Fruit fly (Drosophila melanogaster) whole organism, wandering third instar larva: ENCODE results near the gene CG32487.
A peak's percentile ranks its signal among the peaks of the same experiment; 100 is the strongest.

Experiments
- Abd-B ChIP-seq: fragments of >200 bp; optimal IDR thresholded peaks from 2 replicates; lab custom pipeline; 2017; ENCODE audit warnings: missing biosample characterization, missing genetic modification characterization
- CG32264 ChIP-seq: fragments of 200-800 bp; sonication (Bioruptor generic); optimal IDR thresholded peaks from 2 replicates; lab custom pipeline; 2016; ENCODE audit warnings: missing biosample characterization, missing genetic modification characterization
- CG9705 ChIP-seq: fragments of 200-800 bp; sonication (Bioruptor generic); optimal IDR thresholded peaks from 2 replicates; lab custom pipeline; 2018; ENCODE audit warnings: missing biosample characterization, mild to moderate bottlenecking, missing genetic modification characterization
- CrebA ChIP-seq: fragments of 200-800 bp; sonication (Bioruptor generic); optimal IDR thresholded peaks from 2 replicates; lab custom pipeline; 2016; ENCODE audit warnings: missing biosample characterization, mild to moderate bottlenecking, missing genetic modification characterization, borderline replicate concordance
- Dfd ChIP-seq: fragments of >200 bp; optimal IDR thresholded peaks from 2 replicates; lab custom pipeline; 2017; ENCODE audit warnings: missing biosample characterization, missing genetic modification characterization
- Dif ChIP-seq: fragments of 200-275, 200-300 bp; sonication (Bioruptor generic); optimal IDR thresholded peaks from 2 replicates; lab custom pipeline; 2018; ENCODE audit warnings: missing biosample characterization, missing genetic modification characterization; ENCODE audit not compliant: partially characterized antibody
- GATAd ChIP-seq: sonication (Bioruptor generic); optimal IDR thresholded peaks from 2 replicates; lab custom pipeline; 2016; ENCODE audit warnings: missing biosample characterization, missing genetic modification characterization
- HLH106 ChIP-seq: fragments of 200-800 bp; optimal IDR thresholded peaks from 3 replicates; lab custom pipeline; 2019; ENCODE audit warnings: missing biosample characterization, mild to moderate bottlenecking, missing genetic modification characterization, moderate library complexity
- Hnf4 ChIP-seq: fragments of 200-800 bp; sonication (Bioruptor generic); optimal IDR thresholded peaks from 2 replicates; lab custom pipeline; 2016; ENCODE audit warnings: missing biosample characterization, mild to moderate bottlenecking, missing genetic modification characterization
- Hr78 ChIP-seq: fragments of >200 bp; optimal IDR thresholded peaks from 2 replicates; lab custom pipeline; 2017; ENCODE audit warnings: missing biosample characterization, missing genetic modification characterization
- Hr83 ChIP-seq: fragments of 200-300 bp; sonication (Bioruptor generic); optimal IDR thresholded peaks from 2 replicates; lab custom pipeline; 2016; ENCODE audit warnings: missing biosample characterization, mild to moderate bottlenecking, missing genetic modification characterization, moderate library complexity; ENCODE audit not compliant: poor library complexity, severe bottlenecking
- Jra ChIP-seq: sonication (Bioruptor generic); optimal IDR thresholded peaks from 2 replicates; lab custom pipeline; 2016; ENCODE audit warnings: missing biosample characterization, missing genetic modification characterization
- Mio ChIP-seq: sonication (Bioruptor generic); optimal IDR thresholded peaks from 2 replicates; lab custom pipeline; 2016; ENCODE audit warnings: missing biosample characterization, missing genetic modification characterization
- Myc ChIP-seq: fragments of >200 bp; optimal IDR thresholded peaks from 2 replicates; lab custom pipeline; 2017
- N ChIP-seq: fragments of >200 bp; optimal IDR thresholded peaks from 2 replicates; lab custom pipeline; 2018; ENCODE audit warnings: missing biosample characterization, missing external identifiers, missing genetic modification characterization
- OdsH ChIP-seq: fragments of 200-800 bp; sonication (Bioruptor generic); optimal IDR thresholded peaks from 2 replicates; lab custom pipeline; 2016; ENCODE audit warnings: missing biosample characterization, mild to moderate bottlenecking, missing genetic modification characterization
- Rel ChIP-seq, 2 experiments: fragments of 200-800 bp; sonication (Bioruptor generic) in 1 of 2; optimal IDR thresholded peaks; 2 replicates in 1 of 2; 3 replicates in 1 of 2; lab custom pipeline; 2016 to 2019; ENCODE audit warnings: mild to moderate bottlenecking in 2 of 2, missing biosample characterization in 2 of 2, missing genetic modification characterization in 2 of 2, moderate library complexity in 1 of 2
- Sp1 ChIP-seq: fragments of 200-800 bp; sonication (Bioruptor generic); optimal IDR thresholded peaks from 3 replicates; lab custom pipeline; 2019; ENCODE audit warnings: missing biosample characterization, mild to moderate bottlenecking, missing genetic modification characterization, moderate library complexity
- Vsx2 ChIP-seq: fragments of 200-300, 225-300 bp; sonication (Bioruptor generic); optimal IDR thresholded peaks from 2 replicates; lab custom pipeline; 2018; ENCODE audit warnings: missing biosample characterization, missing genetic modification characterization; ENCODE audit not compliant: partially characterized antibody
- br ChIP-seq: fragments of 200-800 bp; sonication (Bioruptor generic); optimal IDR thresholded peaks from 2 replicates; lab custom pipeline; 2016; ENCODE audit warnings: missing biosample characterization, missing genetic modification characterization
- brk ChIP-seq: fragments of 200-800 bp; sonication (Bioruptor generic); optimal IDR thresholded peaks from 2 replicates; lab custom pipeline; 2016; ENCODE audit warnings: missing biosample characterization, mild to moderate bottlenecking, missing genetic modification characterization
- dl ChIP-seq, 2 experiments: fragments of 175-275, 200-275 bp in 1 of 2; fragments of 200-275 bp in 1 of 2; sonication (Bioruptor generic); optimal IDR thresholded peaks; lab custom pipeline; 2018; ENCODE audit warnings: mild to moderate bottlenecking in 2 of 2, missing biosample characterization in 2 of 2, missing genetic modification characterization in 2 of 2, moderate library complexity in 2 of 2; ENCODE audit not compliant: partially characterized antibody in 2 of 2, insufficient read depth in 1 of 2
- dmrt93B ChIP-seq: fragments of 200-800 bp; sonication (Bioruptor generic); optimal IDR thresholded peaks from 2 replicates; lab custom pipeline; 2018; ENCODE audit warnings: missing biosample characterization, mild to moderate bottlenecking, missing genetic modification characterization
- dsf ChIP-seq: sonication (Bioruptor generic); optimal IDR thresholded peaks from 2 replicates; lab custom pipeline; 2016; ENCODE audit warnings: missing biosample characterization, missing genetic modification characterization, borderline replicate concordance
- ey ChIP-seq: fragments of 200-800 bp; sonication (Bioruptor generic); optimal IDR thresholded peaks from 2 replicates; lab custom pipeline; 2016; ENCODE audit warnings: missing biosample characterization, missing genetic modification characterization
- foxo ChIP-seq, 2 experiments: fragments of 200-800 bp; sonication (Bioruptor generic); optimal IDR thresholded peaks; 2 replicates in 1 of 2; 3 replicates in 1 of 2; lab custom pipeline; 2016 to 2017; ENCODE audit warnings: missing biosample characterization in 2 of 2, missing genetic modification characterization in 2 of 2
- fru ChIP-seq: fragments of 200-800 bp; sonication (Bioruptor generic); optimal IDR thresholded peaks from 3 replicates; lab custom pipeline; 2016; ENCODE audit warnings: missing biosample characterization, mild to moderate bottlenecking, missing genetic modification characterization
- h ChIP-seq: fragments of 200-800 bp; sonication (Bioruptor generic); optimal IDR thresholded peaks from 3 replicates; lab custom pipeline; 2016; ENCODE audit warnings: missing biosample characterization, mild to moderate bottlenecking, missing genetic modification characterization
- jim ChIP-seq: fragments of 175-275, 200-325 bp; sonication (Bioruptor generic); optimal IDR thresholded peaks from 2 replicates; lab custom pipeline; 2016; ENCODE audit warnings: missing biosample characterization, mild to moderate bottlenecking, missing genetic modification characterization
- lola ChIP-seq: fragments of >200 bp; optimal IDR thresholded peaks from 2 replicates; lab custom pipeline; 2017; ENCODE audit warnings: missing biosample characterization, missing genetic modification characterization
- pan ChIP-seq: fragments of >200 bp; optimal IDR thresholded peaks from 2 replicates; lab custom pipeline; 2017
- psq ChIP-seq: fragments of 200-800 bp; sonication (Bioruptor generic); optimal IDR thresholded peaks from 3 replicates; lab custom pipeline; 2017; ENCODE audit warnings: missing biosample characterization, mild to moderate bottlenecking, missing genetic modification characterization, moderate library complexity
- rgr ChIP-seq: fragments of 200-800 bp; sonication (Bioruptor generic); optimal IDR thresholded peaks from 3 replicates; lab custom pipeline; 2016; ENCODE audit warnings: missing biosample characterization, mild to moderate bottlenecking, missing genetic modification characterization
- sage ChIP-seq: fragments of 200-800 bp; sonication (Bioruptor generic); optimal IDR thresholded peaks from 2 replicates; lab custom pipeline; 2016; ENCODE audit warnings: missing biosample characterization, mild to moderate bottlenecking, missing genetic modification characterization
- sv ChIP-seq: fragments of 200-800 bp; sonication (Bioruptor generic); optimal IDR thresholded peaks from 3 replicates; lab custom pipeline; 2016; ENCODE audit warnings: missing biosample characterization, missing genetic modification characterization
- tai ChIP-seq: sonication (Bioruptor generic); optimal IDR thresholded peaks from 2 replicates; lab custom pipeline; 2016; ENCODE audit warnings: missing biosample characterization, missing genetic modification characterization
- usp ChIP-seq: fragments of >200 bp; optimal IDR thresholded peaks from 2 replicates; lab custom pipeline; 2017; ENCODE audit warnings: missing biosample characterization, missing genetic modification characterization
- woc ChIP-seq: sonication (Bioruptor generic); optimal IDR thresholded peaks from 2 replicates; lab custom pipeline; 2016; ENCODE audit warnings: missing biosample characterization, mild to moderate bottlenecking, missing genetic modification characterization

Gene CG32487

DNA sequence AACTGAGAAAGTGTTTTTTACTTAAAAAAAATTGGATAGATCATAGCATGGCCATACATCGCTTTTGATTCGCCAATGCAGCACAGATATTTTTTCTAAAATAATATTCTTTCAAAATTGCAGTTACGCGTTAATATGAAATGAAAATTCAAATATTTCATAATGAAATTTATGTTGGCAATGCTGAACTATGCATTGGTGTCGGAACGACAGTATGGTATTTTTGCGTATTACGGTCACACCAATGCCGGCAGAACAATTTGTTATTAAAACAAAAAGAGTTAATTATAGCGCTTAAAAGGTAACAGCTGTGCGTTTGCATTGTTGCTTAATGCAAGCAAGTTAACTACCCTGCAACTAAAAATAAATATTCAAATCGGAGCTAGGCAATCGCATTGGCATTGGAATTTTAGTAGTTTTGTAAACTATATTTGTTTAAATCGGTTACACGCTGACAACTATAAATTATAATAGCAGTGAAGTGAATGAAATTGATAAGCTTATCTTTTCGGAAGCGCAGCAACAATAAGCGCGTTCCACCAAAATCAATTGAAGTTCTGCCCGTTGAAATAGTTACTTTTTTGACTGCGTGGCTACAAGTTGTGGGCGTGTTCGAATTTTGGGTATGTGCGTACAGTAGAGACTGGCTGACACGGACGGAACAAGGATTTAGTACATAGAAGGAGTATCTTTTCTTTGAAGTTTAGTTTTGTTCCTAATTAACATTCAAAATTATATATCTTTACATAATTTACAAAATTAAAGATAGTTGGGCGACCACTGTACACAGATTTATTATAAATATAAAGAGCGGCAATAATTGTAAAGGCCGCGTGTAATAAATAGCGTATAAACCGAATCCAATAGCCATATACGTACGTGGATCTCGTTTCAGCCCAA is 25.3 kb upstream of the CG32487 start, which contains the start of gene Prx4 (continued):
- no peak for TF ChIP-seq usp (GFP tag; lab: Kevin White, UChicago)
- TF ChIP-seq, all 38 proteins: peak for 16

DNA sequence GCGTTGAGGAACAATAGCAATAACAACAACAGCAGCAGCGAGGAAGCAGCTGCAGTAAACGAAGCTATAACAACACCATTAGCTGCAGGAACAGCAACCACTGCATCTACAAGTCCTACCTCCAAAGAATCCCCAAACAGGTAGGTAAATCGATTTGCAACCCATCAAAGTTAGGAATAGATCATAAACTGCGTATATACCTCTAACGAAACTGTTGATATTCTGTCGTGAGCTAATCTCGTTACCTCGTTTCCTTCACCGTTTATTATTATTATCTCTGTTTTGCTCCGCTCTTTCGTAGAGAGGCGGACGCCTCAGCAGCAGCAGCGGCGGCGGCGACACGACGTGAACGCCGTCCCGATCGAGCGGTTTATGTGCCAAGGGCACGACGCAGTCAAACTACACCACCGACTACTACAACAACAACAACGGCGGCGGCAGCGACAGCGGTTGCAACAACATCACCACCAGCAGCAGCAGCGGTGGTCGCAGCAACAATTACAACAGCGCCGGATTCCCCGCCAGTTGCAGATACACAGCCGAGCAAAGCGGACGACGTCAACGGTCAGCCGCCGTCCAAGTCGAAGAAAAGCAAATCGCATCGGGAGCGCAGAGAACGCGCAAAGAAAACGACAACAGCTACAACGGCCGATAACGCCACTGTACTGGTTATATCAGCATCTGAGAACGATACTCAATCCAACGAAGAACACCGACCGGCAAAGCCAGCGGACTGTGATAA is 20.9 kb upstream of the CG32487 start:
- TF ChIP-seq GATAd = no peak
- no peak for TF ChIP-seq rgr
- peak; percentile 68 for TF ChIP-seq psq (GFP tag; lab: Kevin White, UChicago)
- TF ChIP-seq dl (GFP tag; optimal IDR thresholded peaks at IDR 0.05; lab: Kevin White, UChicago; ENCODE audit: insufficient read depth in 1 of 2, partially characterized antibody in 2 of 2) = peak in 1 of 2 experiments; percentile 7
- no peak for TF ChIP-seq Vsx2 (GFP tag; lab: Kevin White, UChicago)
- no peak for TF ChIP-seq Rel (GFP tag; optimal IDR thresholded peaks at IDR 0.05; lab: Kevin White, UChicago)
- peak; percentile 98 for TF ChIP-seq Rel (tag; optimal IDR thresholded peaks at IDR 0.05; lab: Kevin White, UChicago)

DNA sequence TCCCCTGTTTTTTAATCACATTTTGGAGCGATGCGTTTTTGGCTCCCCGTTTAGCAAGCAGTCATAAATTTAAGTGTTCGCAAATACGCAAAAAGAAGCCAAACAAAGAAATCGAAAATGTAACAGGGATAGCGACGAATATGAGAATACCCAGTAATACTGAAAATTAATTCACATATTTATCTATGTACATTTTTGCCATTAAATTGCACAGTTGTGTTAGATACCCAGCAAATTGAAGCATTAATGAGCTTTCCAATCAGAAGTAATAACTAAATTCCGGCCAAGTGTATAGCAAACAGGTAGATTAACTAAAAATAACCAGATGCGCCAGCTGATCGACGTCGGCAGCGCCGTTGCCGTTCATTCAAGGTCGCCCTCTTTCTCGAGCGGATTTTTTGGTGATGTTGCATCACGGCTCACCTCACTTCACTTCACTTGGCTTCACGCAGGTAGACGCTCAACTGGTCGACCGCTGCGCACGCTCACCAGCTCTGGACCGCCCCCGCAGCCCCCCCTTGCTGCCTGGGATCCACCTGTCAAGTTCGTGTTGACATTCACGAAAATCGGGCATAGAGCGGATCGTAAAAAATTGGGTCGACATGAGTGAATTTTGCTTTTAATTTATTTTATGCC is 20.0 kb upstream of the CG32487 start:
- no peak for TF ChIP-seq Dfd
- no peak for TF ChIP-seq pan (lab: Kevin White, UChicago)
- no peak for TF ChIP-seq Rel (GFP tag; optimal IDR thresholded peaks at IDR 0.05; lab: Kevin White, UChicago)
- TF ChIP-seq Rel (tag; optimal IDR thresholded peaks at IDR 0.05; lab: Kevin White, UChicago) = peak; percentile 19
- TF ChIP-seq rgr = peak; percentile 61
- no peak for TF ChIP-seq usp (GFP tag; lab: Kevin White, UChicago)
- no peak for TF ChIP-seq Myc (lab: Kevin White, UChicago)
- no peak for TF ChIP-seq dl (GFP tag; optimal IDR thresholded peaks at IDR 0.05; lab: Kevin White, UChicago; ENCODE audit: insufficient read depth in 1 of 2, partially characterized antibody in 2 of 2)
- TF ChIP-seq sage (GFP tag; lab: Kevin White, UChicago) = no peak
- TF ChIP-seq sv (GFP tag; lab: Kevin White, UChicago) = no peak
- no peak for TF ChIP-seq tai (GFP tag; lab: Kevin White, UChicago)
- TF ChIP-seq Mio (GFP tag; lab: Kevin White, UChicago) = no peak
- peak; percentile 9 for TF ChIP-seq HLH106
- TF ChIP-seq Jra (GFP tag; lab: Kevin White, UChicago) = peak; percentile 13
- TF ChIP-seq CrebA = no peak
- TF ChIP-seq dsf (GFP tag; lab: Kevin White, UChicago) = no peak
- TF ChIP-seq Hr78 = no peak
- no peak for TF ChIP-seq Hr83 (GFP tag; lab: Kevin White, UChicago)
- TF ChIP-seq CG9705 (GFP tag; lab: Kevin White, UChicago) = no peak
- TF ChIP-seq Abd-B (GFP tag; lab: Kevin White, UChicago) = no peak
- no peak for TF ChIP-seq GATAd
- TF ChIP-seq br (GFP tag; lab: Kevin White, UChicago) = peak; percentile 71
- peak; percentile 45 for TF ChIP-seq fru (GFP tag; lab: Kevin White, UChicago)
- TF ChIP-seq h (GFP tag; lab: Kevin White, UChicago) = peak; percentile 66
- peak in 1 of 2 experiments; percentile 59 for TF ChIP-seq foxo (GFP tag; optimal IDR thresholded peaks at IDR 0.05; lab: Kevin White, UChicago)
- peak; percentile 60 for TF ChIP-seq OdsH (GFP tag; lab: Kevin White, UChicago)
- peak; percentile 34 for TF ChIP-seq brk (GFP tag; lab: Kevin White, UChicago)
- no peak for TF ChIP-seq Dif (GFP tag; lab: Kevin White, UChicago)
- TF ChIP-seq Hnf4 (GFP tag; lab: Kevin White, UChicago) = peak; percentile 47
- TF ChIP-seq CG32264 = no peak
- TF ChIP-seq woc (GFP tag; lab: Kevin White, UChicago) = peak; percentile 61
- no peak for TF ChIP-seq jim
- TF ChIP-seq Sp1 (GFP tag; lab: Kevin White, UChicago) = peak; percentile 2
- TF ChIP-seq Vsx2 (GFP tag; lab: Kevin White, UChicago) = no peak
- TF ChIP-seq N (GFP tag; lab: Kevin White, UChicago) = no peak
- TF ChIP-seq psq (GFP tag; lab: Kevin White, UChicago) = peak; percentile 49
- TF ChIP-seq lola (GFP tag; lab: Kevin White, UChicago) = no peak
- TF ChIP-seq ey (GFP tag; lab: Kevin White, UChicago) = peak; percentile 52
- TF ChIP-seq dmrt93B (GFP tag; lab: Kevin White, UChicago) = no peak
